Worm (Caenorhabditis elegans) whole organism, late embryonic: ENCODE results near the gene Y55F3C.17.

Experiments used
- C08G9.2 ChIP-seq: sonication (generic microtip); optimal IDR thresholded peaks from 2 replicates; lab custom pipeline; 2016; ENCODE audit warnings: mild to moderate bottlenecking, missing genetic modification characterization, moderate library complexity, missing compliant biosample characterization
- F13H6.1 ChIP-seq: sonication (generic microtip); optimal IDR thresholded peaks from 2 replicates; lab custom pipeline; 2016; ENCODE audit warnings: missing genetic modification characterization, missing compliant biosample characterization
- Y22D7AL.16 ChIP-seq: sonication (generic microtip); optimal IDR thresholded peaks from 2 replicates; lab custom pipeline; 2016; ENCODE audit warnings: missing genetic modification characterization, missing compliant biosample characterization
- ceh-14 ChIP-seq: sonication (generic microtip); optimal IDR thresholded peaks from 2 replicates; lab custom pipeline; 2016; ENCODE audit warnings: missing genotype, missing genetic modification characterization, missing compliant biosample characterization
- eyg-1 ChIP-seq: sonication (generic microtip); optimal IDR thresholded peaks from 2 replicates; lab custom pipeline; 2016; ENCODE audit warnings: missing genotype, missing genetic modification characterization, missing compliant biosample characterization
- fax-1 ChIP-seq: sonication (generic microtip); optimal IDR thresholded peaks from 2 replicates; lab custom pipeline; 2016; ENCODE audit warnings: missing genotype, missing genetic modification characterization, missing compliant biosample characterization
- fkh-6 ChIP-seq: sonication (generic microtip); optimal IDR thresholded peaks from 2 replicates; lab custom pipeline; 2016; ENCODE audit warnings: missing genetic modification characterization, missing compliant biosample characterization
- lin-11 ChIP-seq: fragments of 200-800 bp; sonication (Bioruptor generic); optimal IDR thresholded peaks from 2 replicates; lab custom pipeline; 2018; ENCODE audit warnings: mild to moderate bottlenecking, missing genetic modification characterization, missing compliant biosample characterization
- madf-2 ChIP-seq: sonication (generic microtip); optimal IDR thresholded peaks from 2 replicates; lab custom pipeline; 2017; ENCODE audit warnings: missing genetic modification characterization, missing compliant biosample characterization
- nhr-11 ChIP-seq: fragments of 150-350 bp; optimal IDR thresholded peaks from 2 replicates; lab custom pipeline; 2014; ENCODE audit warnings: missing biosample characterization, missing genetic modification characterization
- syd-9 ChIP-seq: sonication (generic microtip); optimal IDR thresholded peaks from 2 replicates; lab custom pipeline; 2016; ENCODE audit warnings: mild to moderate bottlenecking, missing genetic modification characterization, moderate library complexity, missing compliant biosample characterization
- unc-86 ChIP-seq: sonication (generic microtip); optimal IDR thresholded peaks from 2 replicates; lab custom pipeline; 2016; ENCODE audit warnings: missing genetic modification characterization, missing compliant biosample characterization

- TF ChIP-seq F13H6.1 (tag; lab: Kevin White, UChicago), result no peak
- no peak for TF ChIP-seq madf-2
- no peak for TF ChIP-seq lin-11 (tag; lab: Kevin White, UChicago)
- TF ChIP-seq fkh-6 (tag; lab: Kevin White, UChicago), result no peak
- TF ChIP-seq C08G9.2 (tag; lab: Kevin White, UChicago), result no peak
- TF ChIP-seq unc-86 (tag; lab: Kevin White, UChicago), result no peak
- no peak for TF ChIP-seq Y22D7AL.16 (tag; lab: Kevin White, UChicago)
- no peak for TF ChIP-seq syd-9 (tag; lab: Kevin White, UChicago)
- TF ChIP-seq fax-1 (tag; lab: Kevin White, UChicago), result no peak
- TF ChIP-seq ceh-14 (tag; lab: Kevin White, UChicago), result no peak
- no peak for TF ChIP-seq eyg-1 (tag; lab: Kevin White, UChicago)
- TF ChIP-seq nhr-11 (tag; lab: Kevin White, UChicago), result no peak
Measured at ce11 chrIV:719351-719750, 21.1 kb upstream of the Y55F3C.17 start, which contains the start of gene Y55F3C.10.
